Fruit fly (Drosophila melanogaster): ENCODE measurements around the gene CG15365.

DNA sequence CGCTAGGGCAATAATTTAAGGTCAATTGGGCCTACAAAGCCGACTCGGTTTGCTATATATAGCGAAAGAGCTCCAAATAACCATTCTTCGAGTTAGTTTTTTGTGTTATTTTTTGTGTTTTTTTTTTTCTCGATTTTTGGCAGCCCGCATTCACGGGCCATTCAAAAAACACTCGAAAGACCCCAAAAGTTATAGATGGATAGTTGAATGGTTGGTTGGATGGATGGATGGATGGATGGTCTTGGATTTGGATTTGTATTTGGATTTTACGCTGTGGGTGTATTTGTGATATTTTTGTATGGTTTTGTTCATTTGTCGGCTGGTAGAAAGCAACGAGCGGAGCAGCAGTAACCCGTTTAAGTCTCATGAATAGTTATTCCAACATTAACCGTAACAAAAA is 3.8 kb downstream of the CG15365 start:
- TF ChIP-seq kay (GFP tag; ENCODE audit: borderline replicate concordance), result no peak
- TF ChIP-seq CG33017 (tag; optimal IDR thresholded peaks at IDR 0.05), result no peak
- no peak for TF ChIP-seq CG1620 (GFP tag; optimal IDR thresholded peaks at IDR 0.05)
- no peak for TF ChIP-seq CG12768 (GFP tag; optimal IDR thresholded peaks at IDR 0.05)
- no peak for TF ChIP-seq bab1 (GFP tag; optimal IDR thresholded peaks at IDR 0.05)
- TF ChIP-seq CG7045 (GFP tag; optimal IDR thresholded peaks at IDR 0.05), result no peak
- no peak for TF ChIP-seq CG7101 (tag; optimal IDR thresholded peaks at IDR 0.05)
- TF ChIP-seq toe (GFP tag; optimal IDR thresholded peaks at IDR 0.05), result no peak
- no peak for TF ChIP-seq pad (GFP tag; optimal IDR thresholded peaks at IDR 0.05)
